Worm (Caenorhabditis elegans): Measurements from ENCODE around the gene mocs-1.

Gene mocs-1

ce11 chrX:15388259-15388658 is 52.3 kb downstream of the mocs-1 start:
- peak; percentile 91 for TF ChIP-seq snpc-4 (tag; optimal IDR thresholded peaks at IDR 0.05)
- TF ChIP-seq unc-62 (GFP tag; optimal IDR thresholded peaks at IDR 0.05): no peak
- no peak for TF ChIP-seq elt-3 (tag; optimal IDR thresholded peaks at IDR 0.05)
- no peak for TF ChIP-seq efl-1 (optimal IDR thresholded peaks at IDR 0.05)
- peak in 1 of 2 experiments; percentile 6 for TF ChIP-seq efl-1 (GFP tag; optimal IDR thresholded peaks at IDR 0.05 in 1 of 2)
- TF ChIP-seq irx-1 (tag; optimal IDR thresholded peaks at IDR 0.05): no peak
- TF ChIP-seq elt-2 (tag; optimal IDR thresholded peaks at IDR 0.05): no peak
- no peak for TF ChIP-seq aha-1 (tag; optimal IDR thresholded peaks at IDR 0.05)
- no peak for TF ChIP-seq jun-1 (tag; optimal IDR thresholded peaks at IDR 0.05)

ce11 chrX:15385807-15386349 is 54.7 kb downstream of the mocs-1 start:
- TF ChIP-seq fkh-4 (tag; optimal IDR thresholded peaks at IDR 0.05; ENCODE audit: borderline replicate concordance) (no peak), ceh-8 (GFP tag; optimal IDR thresholded peaks at IDR 0.05) (peak; percentile 20), isw-1 (GFP tag; IDR thresholded peaks at IDR 0.05) (peak; percentile 22; the same call in 1 of the 2 replicates), hlh-4 (tag; optimal IDR thresholded peaks at IDR 0.05) (no peak), nhr-19 (GFP tag; conservative IDR thresholded peaks at IDR 0.05) (peak; percentile 38), nhr-47 (tag; optimal IDR thresholded peaks at IDR 0.05) (peak; percentile 61), swsn-7 (tag; optimal IDR thresholded peaks at IDR 0.05) (peak; percentile 54), C04F5.9 (tag; optimal IDR thresholded peaks at IDR 0.05) (no peak), xbp-1 (tag; optimal IDR thresholded peaks at IDR 0.05) (peak; percentile 28), sup-37 (GFP tag; optimal IDR thresholded peaks at IDR 0.05) (no peak), lin-15B (tag; optimal IDR thresholded peaks at IDR 0.05) (no peak), F16B12.6 (tag; optimal IDR thresholded peaks at IDR 0.05) (no peak), rnt-1 (tag; optimal IDR thresholded peaks at IDR 0.05) (no peak), mep-1 (tag; optimal IDR thresholded peaks at IDR 0.05) (peak; percentile 19), unc-30 (tag; optimal IDR thresholded peaks at IDR 0.05) (no peak), lin-35 (GFP tag; optimal IDR thresholded peaks at IDR 0.05) (peak in 1 of 2 experiments; percentile 16), egl-13 (tag; optimal IDR thresholded peaks at IDR 0.05) (peak; percentile 52), unc-86 (tag; optimal IDR thresholded peaks at IDR 0.05) (peak; percentile 74), lin-14 (GFP tag; optimal IDR thresholded peaks at IDR 0.05) (peak; percentile 94), pag-3 (tag; optimal IDR thresholded peaks at IDR 0.05; ENCODE audit: borderline replicate concordance, insufficient read depth) (no peak), snu-23 (GFP tag; optimal IDR thresholded peaks at IDR 0.05) (peak; percentile 26), nhr-90 (tag; optimal IDR thresholded peaks at IDR 0.05; ENCODE audit: poor library complexity) (no peak), nhr-237 (tag; optimal IDR thresholded peaks at IDR 0.05) (no peak), hlh-17 (GFP tag; optimal IDR thresholded peaks at IDR 0.05; ENCODE audit: borderline replicate concordance) (no peak), nhr-76 (tag; optimal IDR thresholded peaks at IDR 0.05) (no peak), lsy-2 (tag; optimal IDR thresholded peaks at IDR 0.05) (peak; percentile 20 to 44), ceh-82 (tag; optimal IDR thresholded peaks at IDR 0.05) (peak in 2 of 3 experiments; percentile 27), nhr-77 (tag; optimal IDR thresholded peaks at IDR 0.05) (no peak), fkh-10 (GFP tag; optimal IDR thresholded peaks at IDR 0.05) (peak; percentile 87), fkh-8 (tag; optimal IDR thresholded peaks at IDR 0.05) (peak; percentile 50), ceh-63 (GFP tag; optimal IDR thresholded peaks at IDR 0.05) (no peak), nhr-11 (tag; optimal IDR thresholded peaks at IDR 0.05) (no peak), mef-2 (tag; optimal IDR thresholded peaks at IDR 0.05) (peak; percentile 39), tbx-2 (tag; optimal IDR thresholded peaks at IDR 0.05) (peak; percentile 60), alr-1 (tag; optimal IDR thresholded peaks at IDR 0.05; ENCODE audit: borderline replicate concordance) (no peak), efl-1 (optimal IDR thresholded peaks at IDR 0.05) (no peak), efl-1 (GFP tag; optimal IDR thresholded peaks at IDR 0.05 in 1 of 2) (peak in 1 of 2 experiments; percentile 36), lin-39 (tag; optimal IDR thresholded peaks at IDR 0.05) (no peak), nhr-71 (tag; optimal IDR thresholded peaks at IDR 0.05) (peak; percentile 72), unc-98 (GFP tag; IDR thresholded peaks at IDR 0.05) (no peak), C34B4.2 (tag; optimal IDR thresholded peaks at IDR 0.05) (no peak)

All from whole organism, L1 larva.